Fruit fly (Drosophila melanogaster) whole organism, embryonic: ENCODE measurements around the gene CG45428.

Experiments
- Bgb ChIP-seq: fragments of 200-800 bp; sonication (Bioruptor generic); IDR thresholded peaks from 2 replicates; pipeline ENCODE4 v1.3.6; 2022; ENCODE audit warnings: missing biosample characterization, missing genetic modification characterization; ENCODE audit not compliant: partially characterized antibody
- CG10147 ChIP-seq: fragments of 200-800 bp; sonication (Bioruptor generic); optimal IDR thresholded peaks from 2 replicates; lab custom pipeline; 2019; ENCODE audit warnings: missing biosample characterization, mild to moderate bottlenecking, missing genetic modification characterization, moderate library complexity
- CG10267 ChIP-seq: fragments of 200-800 bp; sonication (Bioruptor generic); optimal IDR thresholded peaks from 2 replicates; lab custom pipeline; 2018; ENCODE audit warnings: missing biosample characterization, mild to moderate bottlenecking, missing genetic modification characterization, moderate library complexity
- CG11247 ChIP-seq: fragments of 200-800 bp; sonication (Bioruptor generic); IDR thresholded peaks from 2 replicates; pipeline ENCODE4 v1.3.6; 2022; ENCODE audit warnings: missing biosample characterization, missing genetic modification characterization
- CG14860 ChIP-seq: fragments of 200-800 bp; sonication (Bioruptor generic); IDR thresholded peaks from 3 replicates; pipeline ENCODE4 v1.3.6; 2022; ENCODE audit warnings: missing biosample characterization, missing genetic modification characterization; ENCODE audit not compliant: partially characterized antibody
- CG15514 ChIP-seq: fragments of 200-800 bp; sonication (Bioruptor generic); optimal IDR thresholded peaks from 3 replicates; lab custom pipeline; 2017; ENCODE audit warnings: missing biosample characterization, missing genetic modification characterization, mild to moderate bottlenecking, moderate library complexity, missing genetic modification reagents
- CG2889 ChIP-seq: fragments of 200-800 bp; sonication (Bioruptor generic); IDR thresholded peaks from 3 replicates; pipeline ENCODE4 v1.3.6; 2022; ENCODE audit warnings: missing biosample characterization, missing genetic modification characterization
- CG3281 ChIP-seq: fragments of 200-800 bp; sonication (Bioruptor generic); optimal IDR thresholded peaks from 3 replicates; lab custom pipeline; 2017; ENCODE audit warnings: missing biosample characterization, mild to moderate bottlenecking, missing genetic modification characterization
- CG33213 ChIP-seq: fragments of 200-800 bp; sonication (Bioruptor generic); optimal IDR thresholded peaks from 3 replicates; lab custom pipeline; 2016; ENCODE audit warnings: missing biosample characterization, missing genetic modification characterization
- CG3847 ChIP-seq: fragments of 200-800 bp; sonication (Bioruptor generic); IDR thresholded peaks from 2 replicates; pipeline ENCODE4 v1.3.6; 2022; ENCODE audit warnings: missing biosample characterization, missing genetic modification characterization
- CG3995 ChIP-seq: fragments of 200-800 bp; sonication (Bioruptor generic); optimal IDR thresholded peaks from 3 replicates; lab custom pipeline; 2016; ENCODE audit warnings: missing biosample characterization, missing genetic modification characterization
- CG4282 ChIP-seq: fragments of 200-800 bp; sonication (Bioruptor generic); optimal IDR thresholded peaks from 2 replicates; lab custom pipeline; 2016; ENCODE audit warnings: missing biosample characterization, missing genetic modification characterization
- CG4854 ChIP-seq: fragments of 200-800 bp; sonication (Bioruptor generic); optimal IDR thresholded peaks from 2 replicates; lab custom pipeline; 2016; ENCODE audit warnings: missing biosample characterization, missing genetic modification characterization, inconsistent platforms
- CG6854 ChIP-seq: fragments of 200-800 bp; sonication (Bioruptor generic); optimal IDR thresholded peaks from 3 replicates; lab custom pipeline; 2017; ENCODE audit warnings: missing biosample characterization, mild to moderate bottlenecking, missing genetic modification characterization
- CG9932 ChIP-seq: fragments of 200-800 bp; sonication (Bioruptor generic); IDR thresholded peaks from 2 replicates; pipeline ENCODE4 v1.3.6; 2022; ENCODE audit warnings: missing biosample characterization, missing genetic modification characterization
- Drgx ChIP-seq: fragments of 200-800 bp; sonication (Bioruptor generic); IDR thresholded peaks from 2 replicates; pipeline ENCODE4 v1.3.6; 2022; ENCODE audit warnings: missing biosample characterization, missing genetic modification characterization
- Ets65A ChIP-seq: fragments of 200-800 bp; sonication (Bioruptor generic); peaks from one replicate; lab custom pipeline; 2016; ENCODE audit warnings: missing biosample characterization, missing genetic modification characterization
- HLH3B ChIP-seq: fragments of 200-800 bp; sonication (Bioruptor generic); IDR thresholded peaks from 2 replicates; pipeline ENCODE4 v1.3.6; 2022; ENCODE audit warnings: missing biosample characterization, missing genetic modification characterization
- HLH4C ChIP-seq: fragments of 200-800 bp; sonication (Bioruptor generic); IDR thresholded peaks from 3 replicates; pipeline ENCODE4 v1.3.6; 2022; ENCODE audit warnings: missing biosample characterization, missing genetic modification characterization; ENCODE audit not compliant: partially characterized antibody
- Hsf ChIP-seq: fragments of 200-800 bp; sonication (Bioruptor generic); optimal IDR thresholded peaks from 3 replicates; lab custom pipeline; 2016; ENCODE audit warnings: missing biosample characterization, missing genetic modification characterization
- MESR4 ChIP-seq: fragments of 200-800 bp; sonication (Bioruptor generic); optimal IDR thresholded peaks from 2 replicates; lab custom pipeline; 2018; ENCODE audit warnings: missing biosample characterization, mild to moderate bottlenecking, missing genetic modification characterization, moderate library complexity
- Med ChIP-seq: fragments of 200-800 bp; sonication (Bioruptor generic); peaks from one replicate; lab custom pipeline; 2016; ENCODE audit warnings: missing biosample characterization, missing genetic modification characterization, mild to moderate bottlenecking, inconsistent platforms, moderate library complexity
- Mes4 ChIP-seq: fragments of 200-800 bp; sonication (Bioruptor generic); optimal IDR thresholded peaks from 2 replicates; lab custom pipeline; 2016; ENCODE audit warnings: missing biosample characterization, missing genetic modification characterization
- Opbp ChIP-seq: fragments of 200-800 bp; sonication (Bioruptor generic); IDR thresholded peaks from 3 replicates; pipeline ENCODE4 v1.3.6; 2022; ENCODE audit warnings: missing biosample characterization, missing genetic modification characterization; ENCODE audit not compliant: partially characterized antibody
- Pdp1 ChIP-seq, 2 experiments: fragments of 200-800 bp; sonication (Bioruptor generic); optimal IDR thresholded peaks; 3 replicates each; lab custom pipeline; 2016; ENCODE audit warnings: missing biosample characterization in 2 of 2, missing genetic modification characterization in 2 of 2, mild to moderate bottlenecking in 1 of 2, moderate library complexity in 1 of 2
- Ravus ChIP-seq: fragments of 200-800 bp; sonication (Bioruptor generic); IDR thresholded peaks from 2 replicates; pipeline ENCODE4 v1.3.6; 2022; ENCODE audit warnings: missing biosample characterization, missing genetic modification characterization
- Scr ChIP-seq: fragments of 200-800 bp; sonication (Bioruptor generic); IDR thresholded peaks from 2 replicates; pipeline ENCODE4 v1.3.6; 2022; ENCODE audit warnings: missing biosample characterization, missing genetic modification characterization; ENCODE audit not compliant: partially characterized antibody
- Side ChIP-seq: fragments of 200-800 bp; sonication (Bioruptor generic); optimal IDR thresholded peaks from 2 replicates; lab custom pipeline; 2016; ENCODE audit warnings: missing biosample characterization, missing genetic modification characterization
- Xbp1 ChIP-seq: fragments of 200-800 bp; sonication (Bioruptor generic); optimal IDR thresholded peaks from 3 replicates; lab custom pipeline; 2016; ENCODE audit warnings: missing biosample characterization, mild to moderate bottlenecking, missing genetic modification characterization
- YL-1 ChIP-seq: fragments of 200-800 bp; sonication (Bioruptor generic); optimal IDR thresholded peaks from 3 replicates; lab custom pipeline; 2017; ENCODE audit warnings: missing biosample characterization, mild to moderate bottlenecking, missing genetic modification characterization
- amos ChIP-seq: fragments of 200-800 bp; sonication (Bioruptor generic); IDR thresholded peaks from 2 replicates; pipeline ENCODE4 v1.3.6; 2022; ENCODE audit warnings: missing biosample characterization, missing genetic modification characterization; ENCODE audit not compliant: partially characterized antibody
- cg ChIP-seq: fragments of 200-800 bp; sonication (Bioruptor generic); optimal IDR thresholded peaks from 3 replicates; lab custom pipeline; 2019; ENCODE audit warnings: missing biosample characterization, mild to moderate bottlenecking, missing genetic modification characterization, moderate library complexity
- chm ChIP-seq: fragments of 200-800 bp; sonication (Bioruptor generic); IDR thresholded peaks from 2 replicates; pipeline ENCODE4 v1.3.6; 2022; ENCODE audit warnings: missing biosample characterization, missing genetic modification characterization
- ci ChIP-seq: fragments of 200-800 bp; sonication (Bioruptor generic); IDR thresholded peaks from 3 replicates; pipeline ENCODE4 v1.3.6; 2022; ENCODE audit warnings: missing biosample characterization, missing genetic modification characterization
- cwo ChIP-seq: fragments of 200-800 bp; sonication (Bioruptor generic); optimal IDR thresholded peaks from 3 replicates; lab custom pipeline; 2017; ENCODE audit warnings: missing biosample characterization, missing genetic modification characterization, mild to moderate bottlenecking, moderate library complexity, missing genetic modification reagents
- gcm ChIP-seq: fragments of 200-800 bp; sonication (Bioruptor generic); optimal IDR thresholded peaks from 2 replicates; lab custom pipeline; 2019; ENCODE audit warnings: missing biosample characterization, mild to moderate bottlenecking, missing genetic modification characterization, moderate library complexity
- hb ChIP-seq: fragments of 200-800 bp; sonication (Bioruptor generic); IDR thresholded peaks from 3 replicates; pipeline ENCODE4 v1.3.6; 2022; ENCODE audit warnings: missing biosample characterization, missing genetic modification characterization; ENCODE audit not compliant: partially characterized antibody
- kah ChIP-seq: fragments of 200-800 bp; sonication (Bioruptor generic); optimal IDR thresholded peaks from 2 replicates; lab custom pipeline; 2018; ENCODE audit warnings: missing biosample characterization, mild to moderate bottlenecking, missing genetic modification characterization
- mirr ChIP-seq: fragments of 200-800 bp; sonication (Bioruptor generic); optimal IDR thresholded peaks from 3 replicates; lab custom pipeline; 2018; ENCODE audit warnings: missing biosample characterization, mild to moderate bottlenecking, missing genetic modification characterization
- mld ChIP-seq: fragments of 200-800 bp; sonication (Bioruptor generic); IDR thresholded peaks from 3 replicates; pipeline ENCODE4 v1.3.6; 2022; ENCODE audit warnings: missing biosample characterization, missing genetic modification characterization; ENCODE audit not compliant: partially characterized antibody
- nerfin-2 ChIP-seq: fragments of 200-800 bp; sonication (Bioruptor generic); IDR thresholded peaks from 2 replicates; pipeline ENCODE4 v1.3.6; 2022; ENCODE audit warnings: missing biosample characterization, missing genetic modification characterization; ENCODE audit not compliant: partially characterized antibody
- pita ChIP-seq: fragments of 200-800 bp; sonication (Bioruptor generic); optimal IDR thresholded peaks from 2 replicates; lab custom pipeline; 2017; ENCODE audit warnings: missing biosample characterization, mild to moderate bottlenecking, missing genetic modification characterization
- rib ChIP-seq: fragments of 200-800 bp; sonication (Bioruptor generic); IDR thresholded peaks from 2 replicates; pipeline ENCODE4 v1.3.6; 2022; ENCODE audit warnings: missing biosample characterization, missing genetic modification characterization
- sim ChIP-seq: fragments of 200-800 bp; sonication (Bioruptor generic); IDR thresholded peaks from 2 replicates; pipeline ENCODE4 v1.3.6; 2022; ENCODE audit warnings: missing biosample characterization, missing genetic modification characterization
- sr ChIP-seq: fragments of 200-800 bp; sonication (Bioruptor generic); IDR thresholded peaks from 3 replicates; pipeline ENCODE4 v1.3.6; 2022; ENCODE audit warnings: missing biosample characterization, missing genetic modification characterization
- tna ChIP-seq: fragments of 200-800 bp; sonication (Bioruptor generic); IDR thresholded peaks from 2 replicates; pipeline ENCODE4 v1.3.6; 2022; ENCODE audit warnings: missing biosample characterization, missing genetic modification characterization; ENCODE audit not compliant: partially characterized antibody
- wdn ChIP-seq: fragments of 200-800 bp; sonication (Bioruptor generic); IDR thresholded peaks from 2 replicates; pipeline ENCODE4 v1.3.6; 2022; ENCODE audit warnings: missing biosample characterization, missing genetic modification characterization

Gene CG45428

dm6 chr3L:22871030-22871844 lies 34.4 kb upstream of the CG45428 start (continued):
- TF ChIP-seq CG14860 (peak; percentile 45; the same call in 1 of the 3 replicates), mld (GFP tag; lab: Robert Waterston, UW) (peak; percentile 62; the same call in 1 of the 3 replicates), nerfin-2 (GFP tag; lab: Robert Waterston, UW) (peak; percentile 71), kah (no peak), ci (GFP tag; lab: Robert Waterston, UW) (peak; percentile 63; the same call in 1 of the 3 replicates), Med (GFP tag; lab: Kevin White, UChicago) (peak; percentile 92), Pdp1 (GFP tag; optimal IDR thresholded peaks at IDR 0.05; lab: Kevin White, UChicago) (peak in 1 of 2 experiments; percentile 73), Opbp (GFP tag; lab: Robert Waterston, UW) (peak; percentile 65; the same call in 2 of the 3 replicates), Hsf (peak; percentile 24), CG2889 (GFP tag; lab: Robert Waterston, UW) (no peak), HLH3B (GFP tag; lab: Robert Waterston, UW) (0 out of 2 replicates have a peak, but pooled peaks have one; percentile 28), CG9932 (GFP tag; lab: Robert Waterston, UW) (peak; percentile 48), amos (GFP tag; lab: Robert Waterston, UW) (peak; percentile 74), CG3995 (peak; percentile 68), MESR4 (GFP tag; lab: Kevin White, UChicago) (peak; percentile 29), Side (GFP tag; lab: Kevin White, UChicago) (peak; percentile 21), HLH4C (GFP tag; lab: Robert Waterston, UW) (peak; percentile 67; the same call in 2 of the 3 replicates), CG15514 (GFP tag; lab: Kevin White, UChicago) (peak; percentile 11), Xbp1 (GFP tag; lab: Kevin White, UChicago) (peak; percentile 0), pita (GFP tag; lab: Kevin White, UChicago) (no peak), Drgx (GFP tag; lab: Robert Waterston, UW) (peak; percentile 33; the same call in 1 of the 2 replicates), CG3281 (GFP tag; lab: Kevin White, UChicago) (peak; percentile 41), CG10267 (tag; lab: Kevin White, UChicago) (peak; percentile 20), tna (peak; percentile 71), Bgb (GFP tag; lab: Robert Waterston, UW) (peak; percentile 65), rib (GFP tag; lab: Robert Waterston, UW) (0 out of 2 replicates have a peak, but pooled peaks have one; percentile 16), cg (GFP tag; lab: Kevin White, UChicago) (peak; percentile 86), gcm (GFP tag; lab: Kevin White, UChicago) (no peak), CG3847 (peak; percentile 39), CG10147 (GFP tag; lab: Kevin White, UChicago) (peak; percentile 24), Ets65A (GFP tag; lab: Kevin White, UChicago) (peak; percentile 55), Mes4 (GFP tag; lab: Kevin White, UChicago) (peak; percentile 21), sr (GFP tag; lab: Robert Waterston, UW) (0 out of 3 replicates have a peak, but pooled peaks have one; percentile 16), mirr (GFP tag; lab: Kevin White, UChicago) (no peak), YL-1 (GFP tag; lab: Kevin White, UChicago) (peak; percentile 75), sim (GFP tag; lab: Robert Waterston, UW) (no peak), CG11247 (GFP tag; lab: Robert Waterston, UW) (peak; percentile 41; the same call in 1 of the 2 replicates), CG33213 (GFP tag; lab: Kevin White, UChicago) (peak; percentile 2), CG6854 (peak; percentile 34), Scr (GFP tag; lab: Robert Waterston, UW) (peak; percentile 77), CG4854 (GFP tag; lab: Kevin White, UChicago) (no peak), CG4282 (GFP tag; lab: Kevin White, UChicago) (peak; percentile 5), cwo (no peak), hb (GFP tag; lab: Robert Waterston, UW) (peak; percentile 17; the same call in 1 of the 3 replicates), Ravus (GFP tag; lab: Robert Waterston, UW) (no peak), chm (GFP tag; lab: Robert Waterston, UW) (no peak), wdn (0 out of 2 replicates have a peak, but pooled peaks have one; percentile 12)
